Fruit fly (Drosophila melanogaster): ENCODE measurements around the gene Tm2.

Tm2 gene

dm6 chr3R:15262710-15263672, 47.0 kb upstream of the Tm2 start, which contains the start of the genes eIF2gamma and Set (continued):
- no peak for TF ChIP-seq HLH3B (GFP tag; IDR thresholded peaks at IDR 0.05)
- peak; percentile 37 for TF ChIP-seq CG13624 (GFP tag; optimal IDR thresholded peaks at IDR 0.05)
- TF ChIP-seq C15 (GFP tag; IDR thresholded peaks at IDR 0.05): no peak
- no peak for TF ChIP-seq CG14667 (GFP tag; IDR thresholded peaks at IDR 0.05)
- TF ChIP-seq Ptx1 (GFP tag; IDR thresholded peaks at IDR 0.05): no peak; the same call in 1 of the 2 replicates
- no peak for TF ChIP-seq CG2889 (GFP tag; IDR thresholded peaks at IDR 0.05)
- TF ChIP-seq CG8089 (GFP tag; optimal IDR thresholded peaks at IDR 0.05): no peak
- peak; percentile 51 for TF ChIP-seq CG9609 (GFP tag; optimal IDR thresholded peaks at IDR 0.05)
- peak; percentile 17 for TF ChIP-seq ems (GFP tag; optimal IDR thresholded peaks at IDR 0.05)
- TF ChIP-seq esg (GFP tag; conservative IDR thresholded peaks at IDR 0.05): no peak
- no peak for TF ChIP-seq Sox100B (GFP tag; optimal IDR thresholded peaks at IDR 0.05)
- peak; percentile 60 for TF ChIP-seq ERR (GFP tag; optimal IDR thresholded peaks at IDR 0.05)
- TF ChIP-seq CG13775 (GFP tag; optimal IDR thresholded peaks at IDR 0.05): peak; percentile 11
- TF ChIP-seq CG5245 (GFP tag; optimal IDR thresholded peaks at IDR 0.05): no peak
- no peak for TF ChIP-seq zfh1 (GFP tag; IDR thresholded peaks at IDR 0.05)
- peak; percentile 99 for TF ChIP-seq bbx (GFP tag; IDR thresholded peaks at IDR 0.05; ENCODE audit: partially characterized antibody)
- no peak for TF ChIP-seq Taf1 (GFP tag; IDR thresholded peaks at IDR 0.05)
- no peak for TF ChIP-seq ab (GFP tag; optimal IDR thresholded peaks at IDR 0.05)
- TF ChIP-seq scrt (GFP tag; optimal IDR thresholded peaks at IDR 0.05): no peak
- no peak for TF ChIP-seq gce (GFP tag; IDR thresholded peaks at IDR 0.05)
- no peak for TF ChIP-seq CG6272 (GFP tag; IDR thresholded peaks at IDR 0.05)
- no peak for TF ChIP-seq pb (GFP tag; optimal IDR thresholded peaks at IDR 0.05)
- TF ChIP-seq gem (tag; optimal IDR thresholded peaks at IDR 0.05): no peak
- TF ChIP-seq NC2β (GFP tag; optimal IDR thresholded peaks at IDR 0.05): peak; percentile 2
- peak; percentile 91 for TF ChIP-seq Dll (GFP tag; IDR thresholded peaks at IDR 0.05; ENCODE audit: partially characterized antibody)
- no peak for TF ChIP-seq CG9727 (GFP tag; optimal IDR thresholded peaks at IDR 0.05)
- no peak for TF ChIP-seq pita (GFP tag; optimal IDR thresholded peaks at IDR 0.05)
- no peak for TF ChIP-seq CG9876 (GFP tag; optimal IDR thresholded peaks at IDR 0.05)
- no peak for TF ChIP-seq Jarid2 (GFP tag; optimal IDR thresholded peaks at IDR 0.05)
- TF ChIP-seq CG8281 (tag; optimal IDR thresholded peaks at IDR 0.05): no peak
- TF ChIP-seq Hr3 (GFP tag; optimal IDR thresholded peaks at IDR 0.05): no peak
- TF ChIP-seq CG16813 (GFP tag; IDR thresholded peaks at IDR 0.05; ENCODE audit: partially characterized antibody): peak; percentile 98
- TF ChIP-seq slp2 (GFP tag; optimal IDR thresholded peaks at IDR 0.05): no peak
- no peak for TF ChIP-seq CG3726 (GFP tag; IDR thresholded peaks at IDR 0.05)
- TF ChIP-seq vnd (GFP tag; IDR thresholded peaks at IDR 0.05; ENCODE audit: partially characterized antibody): peak; percentile 96
- TF ChIP-seq CG7745 (tag; optimal IDR thresholded peaks at IDR 0.05): no peak
- no peak for TF ChIP-seq Doc2 (GFP tag; IDR thresholded peaks at IDR 0.05)
- peak; percentile 98 for TF ChIP-seq zen2 (GFP tag; IDR thresholded peaks at IDR 0.05; ENCODE audit: partially characterized antibody)
- TF ChIP-seq CG18262 (tag; optimal IDR thresholded peaks at IDR 0.05): no peak
- no peak for TF ChIP-seq Aef1 (GFP tag; IDR thresholded peaks at IDR 0.05)
- no peak for TF ChIP-seq pnt (GFP tag; optimal IDR thresholded peaks at IDR 0.05)
- no peak; the same call in 1 of the 2 replicates for TF ChIP-seq ttk (GFP tag; IDR thresholded peaks at IDR 0.05)
- TF ChIP-seq sob (GFP tag; IDR thresholded peaks at IDR 0.05): peak; percentile 82
- TF ChIP-seq Awh (GFP tag; IDR thresholded peaks at IDR 0.05): 0 out of 2 replicates have a peak, but pooled peaks have one; percentile 7
- no peak for TF ChIP-seq CG11247 (GFP tag; IDR thresholded peaks at IDR 0.05)
- TF ChIP-seq CG9215 (GFP tag; IDR thresholded peaks at IDR 0.05): no peak
- peak; percentile 98 for TF ChIP-seq CG7963 (GFP tag; IDR thresholded peaks at IDR 0.05; ENCODE audit: partially characterized antibody)
- peak; percentile 18 for TF ChIP-seq nom (GFP tag; optimal IDR thresholded peaks at IDR 0.05)
- peak; percentile 29 for TF ChIP-seq HLH54F (GFP tag; optimal IDR thresholded peaks at IDR 0.05)
- TF ChIP-seq Rfx (GFP tag; IDR thresholded peaks at IDR 0.05): peak; percentile 86
